Fruit fly (Drosophila melanogaster) whole organism, wandering third instar larva: Measurements from ENCODE around the gene PGAP1.

Experiments used
- Hr78 ChIP-seq: fragments of >200 bp; optimal IDR thresholded peaks from 2 replicates; lab custom pipeline; 2017; ENCODE audit warnings: missing biosample characterization, missing genetic modification characterization
- Myc ChIP-seq: fragments of >200 bp; optimal IDR thresholded peaks from 2 replicates; lab custom pipeline; 2017
- OdsH ChIP-seq: fragments of 200-800 bp; sonication (Bioruptor generic); optimal IDR thresholded peaks from 2 replicates; lab custom pipeline; 2016; ENCODE audit warnings: missing biosample characterization, mild to moderate bottlenecking, missing genetic modification characterization
- lola ChIP-seq: fragments of >200 bp; optimal IDR thresholded peaks from 2 replicates; lab custom pipeline; 2017; ENCODE audit warnings: missing biosample characterization, missing genetic modification characterization
- sage ChIP-seq: fragments of 200-800 bp; sonication (Bioruptor generic); optimal IDR thresholded peaks from 2 replicates; lab custom pipeline; 2016; ENCODE audit warnings: missing biosample characterization, mild to moderate bottlenecking, missing genetic modification characterization
- usp ChIP-seq: fragments of >200 bp; optimal IDR thresholded peaks from 2 replicates; lab custom pipeline; 2017; ENCODE audit warnings: missing biosample characterization, missing genetic modification characterization

dm6 chrX:5695958-5696357 is 6.7 kb upstream of the PGAP1 start:
- TF ChIP-seq lola (GFP tag; lab: Kevin White, UChicago): no peak
- no peak for TF ChIP-seq usp (GFP tag; lab: Kevin White, UChicago)
- TF ChIP-seq Myc (lab: Kevin White, UChicago): no peak
- TF ChIP-seq sage (GFP tag; lab: Kevin White, UChicago): no peak
- no peak for TF ChIP-seq OdsH
- TF ChIP-seq Hr78: no peak
